Fruit fly (Drosophila melanogaster): ENCODE results near the gene dbr.

Gene dbr

DNA sequence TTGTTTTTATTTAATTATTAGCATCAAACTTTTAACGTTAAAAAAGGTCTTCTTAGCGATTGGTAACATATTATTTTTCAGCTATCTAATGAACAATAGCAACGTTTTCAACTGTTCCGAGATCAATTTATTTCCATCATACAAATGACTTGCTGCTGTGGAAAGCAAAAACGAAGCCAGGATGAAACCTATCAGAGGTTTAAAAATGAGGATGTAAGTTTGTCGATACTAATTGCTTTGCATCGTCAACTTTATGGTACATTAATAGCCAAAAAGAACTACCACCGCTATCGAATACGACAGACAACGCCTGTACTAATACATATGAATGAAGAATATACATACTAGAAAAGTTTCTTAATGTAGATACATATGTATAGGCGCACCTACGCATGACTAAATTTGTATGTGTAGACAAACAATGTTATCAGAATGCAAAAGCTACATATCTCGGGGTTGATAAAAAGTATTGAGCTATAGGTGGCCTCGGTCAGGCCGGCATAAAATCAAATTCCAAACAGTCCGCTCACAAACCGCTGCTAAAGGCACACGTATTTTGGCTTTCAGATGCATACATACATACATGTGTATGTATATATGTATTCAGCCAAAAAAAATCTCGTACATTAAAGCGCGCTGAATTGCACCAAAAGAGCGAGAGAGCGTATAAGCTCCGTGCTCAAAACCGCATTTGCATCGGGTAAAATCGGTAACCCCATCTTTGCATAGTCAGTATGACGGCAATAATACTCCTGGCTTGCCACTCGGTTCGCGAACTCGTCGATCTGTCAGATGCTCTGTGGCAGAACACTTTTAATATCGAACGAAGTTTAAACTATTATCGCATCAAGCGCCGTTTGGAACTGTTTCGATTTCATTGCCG, 5.8 kb downstream of the dbr start (continued):
- TF ChIP-seq h (GFP tag; optimal IDR thresholded peaks at IDR 0.05) (no peak), pan (optimal IDR thresholded peaks at IDR 0.05) (no peak), jim (GFP tag; optimal IDR thresholded peaks at IDR 0.05) (no peak), woc (GFP tag; optimal IDR thresholded peaks at IDR 0.05) (no peak), psq (GFP tag; optimal IDR thresholded peaks at IDR 0.05) (no peak), Myc (optimal IDR thresholded peaks at IDR 0.05) (no peak), rgr (GFP tag; optimal IDR thresholded peaks at IDR 0.05) (peak; percentile 19)

DNA sequence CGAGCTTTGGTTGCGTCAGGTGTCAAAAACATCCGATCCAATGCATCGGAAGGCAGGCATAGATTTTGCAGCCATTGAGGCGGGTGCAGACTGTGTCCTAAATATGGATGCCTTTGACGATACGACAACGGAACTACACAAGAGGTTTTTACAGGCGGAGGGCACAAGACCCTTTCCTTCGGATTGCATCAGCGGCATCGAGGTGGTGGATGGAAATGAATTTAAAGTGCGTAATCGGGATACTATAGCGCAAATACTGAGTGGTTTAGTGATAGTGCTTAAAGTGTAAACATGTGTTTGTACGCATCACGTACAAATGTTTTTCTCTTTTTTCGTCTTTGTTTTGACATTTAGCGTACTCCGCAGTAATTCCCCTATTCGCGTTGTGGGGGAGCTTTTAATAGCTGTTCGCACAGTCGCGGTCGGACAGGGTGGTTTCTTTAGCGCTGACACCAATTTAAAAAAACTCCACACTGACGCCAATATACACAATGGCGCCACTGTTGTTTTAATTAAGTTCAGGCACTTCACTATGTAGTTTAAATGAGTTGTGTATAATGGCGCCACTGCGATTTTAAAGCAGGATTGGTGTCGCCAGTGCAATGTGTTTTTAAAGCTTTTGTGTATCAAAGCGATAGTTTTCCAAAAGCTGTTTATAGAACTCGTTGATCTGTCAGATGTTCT, 6.6 kb downstream of the dbr start:
- TF ChIP-seq N (GFP tag; optimal IDR thresholded peaks at IDR 0.05) (no peak), Vsx2 (GFP tag; optimal IDR thresholded peaks at IDR 0.05; ENCODE audit: partially characterized antibody) (no peak), brk (GFP tag; optimal IDR thresholded peaks at IDR 0.05) (peak; percentile 65), ey (GFP tag; optimal IDR thresholded peaks at IDR 0.05) (peak; percentile 19), Hr83 (GFP tag; optimal IDR thresholded peaks at IDR 0.05; ENCODE audit: poor library complexity, severe bottlenecking) (peak; percentile 76), tai (GFP tag; optimal IDR thresholded peaks at IDR 0.05) (peak; percentile 69), woc (GFP tag; optimal IDR thresholded peaks at IDR 0.05) (no peak), jim (GFP tag; optimal IDR thresholded peaks at IDR 0.05) (no peak), foxo (GFP tag; optimal IDR thresholded peaks at IDR 0.05) (peak in 1 of 2 experiments; percentile 57), CG9705 (GFP tag; optimal IDR thresholded peaks at IDR 0.05) (no peak), sage (GFP tag; optimal IDR thresholded peaks at IDR 0.05) (no peak), dl (GFP tag; optimal IDR thresholded peaks at IDR 0.05; ENCODE audit: insufficient read depth in 1 of 2, partially characterized antibody in 2 of 2) (no peak), sv (GFP tag; optimal IDR thresholded peaks at IDR 0.05) (peak; percentile 45), pan (optimal IDR thresholded peaks at IDR 0.05) (no peak), psq (GFP tag; optimal IDR thresholded peaks at IDR 0.05) (peak; percentile 94), Mio (GFP tag; optimal IDR thresholded peaks at IDR 0.05) (no peak), Myc (optimal IDR thresholded peaks at IDR 0.05) (peak; percentile 80), h (GFP tag; optimal IDR thresholded peaks at IDR 0.05) (peak; percentile 32), Hr78 (GFP tag; optimal IDR thresholded peaks at IDR 0.05) (no peak), rgr (GFP tag; optimal IDR thresholded peaks at IDR 0.05) (peak; percentile 49), br (GFP tag; optimal IDR thresholded peaks at IDR 0.05) (peak; percentile 3), HLH106 (tag; optimal IDR thresholded peaks at IDR 0.05) (peak; percentile 5), OdsH (GFP tag; optimal IDR thresholded peaks at IDR 0.05) (peak; percentile 33), fru (GFP tag; optimal IDR thresholded peaks at IDR 0.05) (peak; percentile 79), usp (GFP tag; optimal IDR thresholded peaks at IDR 0.05) (no peak), Rel (GFP tag; optimal IDR thresholded peaks at IDR 0.05) (no peak), Rel (tag; optimal IDR thresholded peaks at IDR 0.05) (peak; percentile 89), CrebA (GFP tag; optimal IDR thresholded peaks at IDR 0.05; ENCODE audit: borderline replicate concordance) (no peak), Hnf4 (GFP tag; optimal IDR thresholded peaks at IDR 0.05) (peak; percentile 64), dsf (GFP tag; optimal IDR thresholded peaks at IDR 0.05; ENCODE audit: borderline replicate concordance) (no peak), CG32264 (GFP tag; optimal IDR thresholded peaks at IDR 0.05) (no peak), dmrt93B (GFP tag; optimal IDR thresholded peaks at IDR 0.05) (no peak), Dif (GFP tag; optimal IDR thresholded peaks at IDR 0.05; ENCODE audit: partially characterized antibody) (no peak), Abd-B (GFP tag; optimal IDR thresholded peaks at IDR 0.05) (no peak), lola (GFP tag; optimal IDR thresholded peaks at IDR 0.05) (no peak), Dfd (GFP tag; optimal IDR thresholded peaks at IDR 0.05) (no peak), GATAd (GFP tag; optimal IDR thresholded peaks at IDR 0.05) (no peak), Jra (GFP tag; optimal IDR thresholded peaks at IDR 0.05) (no peak), Sp1 (GFP tag; optimal IDR thresholded peaks at IDR 0.05) (no peak)

Data from whole organism, wandering third instar larva.